Worm (Caenorhabditis elegans): ENCODE data around the gene grl-24.

- TF ChIP-seq K02D7.2 (tag; optimal IDR thresholded peaks at IDR 0.05) (no peak), nhr-11 (tag; optimal IDR thresholded peaks at IDR 0.05) (no peak), syd-9 (tag; optimal IDR thresholded peaks at IDR 0.05) (no peak), pha-4 (tag; optimal IDR thresholded peaks at IDR 0.05) (no peak), nfya-1 (tag; optimal IDR thresholded peaks at IDR 0.05) (no peak), unc-86 (tag; optimal IDR thresholded peaks at IDR 0.05) (no peak), dmd-4 (tag; optimal IDR thresholded peaks at IDR 0.05; ENCODE audit: borderline replicate concordance) (no peak), ceh-48 (tag; optimal IDR thresholded peaks at IDR 0.05) (no peak)
Measured at ce11 chrIV:17475743-17476142, at the start of gene grl-24.
